Worm (Caenorhabditis elegans) whole organism, late embryonic: ENCODE results near the gene srlf-20.

Source experiments
- C08G9.2 ChIP-seq: sonication (generic microtip); optimal IDR thresholded peaks from 2 replicates; lab custom pipeline; 2016; ENCODE audit warnings: mild to moderate bottlenecking, missing genetic modification characterization, moderate library complexity, missing compliant biosample characterization
- K02D7.2 ChIP-seq: sonication (generic microtip); optimal IDR thresholded peaks from 2 replicates; lab custom pipeline; 2017; ENCODE audit warnings: mild to moderate bottlenecking, missing genetic modification characterization, missing compliant biosample characterization
- ama-1 ChIP-seq: fragments of 150-350 bp; optimal IDR thresholded peaks from 2 replicates; lab custom pipeline; 2014
- ceh-14 ChIP-seq: sonication (generic microtip); optimal IDR thresholded peaks from 2 replicates; lab custom pipeline; 2016; ENCODE audit warnings: missing genotype, missing genetic modification characterization, missing compliant biosample characterization
- ceh-2 ChIP-seq: sonication (generic microtip); optimal IDR thresholded peaks from 2 replicates; lab custom pipeline; 2016; ENCODE audit warnings: missing genotype, missing genetic modification characterization, missing compliant biosample characterization
- ceh-31 ChIP-seq: sonication (generic microtip); optimal IDR thresholded peaks from 2 replicates; lab custom pipeline; 2016; ENCODE audit warnings: missing genetic modification characterization, missing compliant biosample characterization
- ceh-34 ChIP-seq: sonication (generic microtip); optimal IDR thresholded peaks from 2 replicates; lab custom pipeline; 2016; ENCODE audit warnings: mild to moderate bottlenecking, missing genetic modification characterization, missing compliant biosample characterization
- ceh-45 ChIP-seq: fragments of 200-800 bp; sonication (Bioruptor generic); IDR thresholded peaks from 2 replicates; pipeline ENCODE4 v1.3.6; 2022; ENCODE audit warnings: missing genetic modification reagents, missing genetic modification characterization, missing compliant biosample characterization
- che-1 ChIP-seq: sonication (generic microtip); optimal IDR thresholded peaks from 2 replicates; lab custom pipeline; 2016; ENCODE audit warnings: mild to moderate bottlenecking, missing genetic modification characterization, missing compliant biosample characterization
- dmd-4 ChIP-seq: sonication (generic microtip); optimal IDR thresholded peaks from 2 replicates; lab custom pipeline; 2016; ENCODE audit warnings: borderline replicate concordance, missing genetic modification characterization, missing compliant biosample characterization
- dve-1 ChIP-seq: sonication (generic microtip); optimal IDR thresholded peaks from 2 replicates; lab custom pipeline; 2017; ENCODE audit warnings: antibody characterized with exemption, mild to moderate bottlenecking, missing genetic modification characterization, missing compliant biosample characterization
- ets-4 ChIP-seq: sonication (generic microtip); optimal IDR thresholded peaks from 2 replicates; lab custom pipeline; 2016; ENCODE audit warnings: missing genetic modification characterization, missing compliant biosample characterization
- eyg-1 ChIP-seq: sonication (generic microtip); optimal IDR thresholded peaks from 2 replicates; lab custom pipeline; 2016; ENCODE audit warnings: missing genotype, missing genetic modification characterization, missing compliant biosample characterization
- fkh-10 ChIP-seq: fragments of 150-350 bp; optimal IDR thresholded peaks from 2 replicates; lab custom pipeline; 2014; ENCODE audit warnings: missing biosample characterization, missing genetic modification reagents, missing genetic modification characterization
- fkh-6 ChIP-seq: sonication (generic microtip); optimal IDR thresholded peaks from 2 replicates; lab custom pipeline; 2016; ENCODE audit warnings: missing genetic modification characterization, missing compliant biosample characterization
- gmeb-2 ChIP-seq: sonication (generic microtip); optimal IDR thresholded peaks from 2 replicates; lab custom pipeline; 2016; ENCODE audit warnings: missing genetic modification characterization, inconsistent platforms, missing compliant biosample characterization
- hlh-13 ChIP-seq: fragments of 200-800 bp; sonication (Bioruptor generic); optimal IDR thresholded peaks from 2 replicates; lab custom pipeline; 2018; ENCODE audit warnings: mild to moderate bottlenecking, missing genetic modification characterization, missing compliant biosample characterization
- hlh-30 ChIP-seq: sonication (generic microtip); optimal IDR thresholded peaks from 2 replicates; lab custom pipeline; 2017; ENCODE audit warnings: antibody characterized with exemption, missing genetic modification characterization, missing compliant biosample characterization; ENCODE audit not compliant: insufficient read depth
- hlh-6 ChIP-seq: sonication (generic microtip); optimal IDR thresholded peaks from 2 replicates; lab custom pipeline; 2016; ENCODE audit warnings: missing genotype, missing genetic modification characterization, missing compliant biosample characterization
- lin-11 ChIP-seq: fragments of 200-800 bp; sonication (Bioruptor generic); optimal IDR thresholded peaks from 2 replicates; lab custom pipeline; 2018; ENCODE audit warnings: mild to moderate bottlenecking, missing genetic modification characterization, missing compliant biosample characterization
- nhr-11 ChIP-seq: fragments of 150-350 bp; optimal IDR thresholded peaks from 2 replicates; lab custom pipeline; 2014; ENCODE audit warnings: missing biosample characterization, missing genetic modification characterization
- pha-4 ChIP-seq: fragments of 150-350 bp; optimal IDR thresholded peaks from 2 replicates; lab custom pipeline; 2018; ENCODE audit warnings: missing biosample characterization, missing genetic modification reagents, missing genetic modification characterization
- ref-2 ChIP-seq: sonication (generic microtip); optimal IDR thresholded peaks from 2 replicates; lab custom pipeline; 2016; ENCODE audit warnings: missing genetic modification characterization, missing compliant biosample characterization
- rnt-1 ChIP-seq: sonication (generic microtip); optimal IDR thresholded peaks from 2 replicates; lab custom pipeline; 2016; ENCODE audit warnings: missing genetic modification characterization, missing compliant biosample characterization
- sox-2 ChIP-seq: fragments of 200-800 bp; sonication (Bioruptor generic); IDR thresholded peaks from 2 replicates; pipeline ENCODE4 v1.3.6; 2022; ENCODE audit warnings: missing genetic modification reagents, missing genetic modification characterization, missing compliant biosample characterization
- syd-9 ChIP-seq: sonication (generic microtip); optimal IDR thresholded peaks from 2 replicates; lab custom pipeline; 2016; ENCODE audit warnings: mild to moderate bottlenecking, missing genetic modification characterization, moderate library complexity, missing compliant biosample characterization
- tbx-2 ChIP-seq: sonication (generic microtip); optimal IDR thresholded peaks from 2 replicates; lab custom pipeline; 2016; ENCODE audit warnings: missing genetic modification characterization, missing compliant biosample characterization
- ttx-3 ChIP-seq: sonication (generic microtip); optimal IDR thresholded peaks from 2 replicates; lab custom pipeline; 2016; ENCODE audit warnings: missing genetic modification reagents, missing genetic modification characterization, missing compliant biosample characterization
- unc-3 ChIP-seq, 2 experiments: fragments of 200-800 bp in 1 of 2; sonication (Bioruptor generic) in 1 of 2; sonication (generic microtip) in 1 of 2; conservative IDR thresholded peaks in 1 of 2; optimal IDR thresholded peaks in 1 of 2; 2 replicates each; pipeline versions ENCODE4 v1.3.6 to Lab custom; 2016 to 2022; ENCODE audit warnings: missing compliant biosample characterization in 2 of 2, missing genetic modification characterization in 2 of 2, missing genetic modification reagents in 1 of 2
- unc-86 ChIP-seq: sonication (generic microtip); optimal IDR thresholded peaks from 2 replicates; lab custom pipeline; 2016; ENCODE audit warnings: missing genetic modification characterization, missing compliant biosample characterization
- zip-5 ChIP-seq: sonication (generic microtip); optimal IDR thresholded peaks from 2 replicates; lab custom pipeline; 2016; ENCODE audit warnings: missing genetic modification characterization, missing compliant biosample characterization

Gene srlf-20

DNA sequence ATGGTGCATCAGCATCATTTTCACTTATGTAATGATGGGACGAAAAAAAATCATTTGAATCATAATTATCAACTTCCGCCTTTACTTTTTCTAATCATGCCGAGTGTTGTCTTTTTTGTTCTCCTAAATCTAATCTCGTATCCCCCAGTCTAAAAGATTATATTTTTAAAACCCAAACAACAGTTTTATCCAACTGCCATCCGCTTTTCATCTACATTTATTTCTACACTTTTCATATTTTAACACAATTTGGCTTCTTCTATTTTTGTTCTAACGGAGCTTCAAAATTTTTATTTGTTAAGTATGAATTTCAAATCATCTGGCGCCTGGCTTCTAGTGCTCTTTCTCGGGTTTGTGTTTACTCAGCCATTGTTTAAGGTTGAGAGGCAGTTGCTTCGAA lies 41.6 kb upstream of the srlf-20 start, which contains the start of gene K09C6.3:
TSS of gene K09C6.3 (plus strand) at position 301 of the 400 bp plus-strand sequence.
- TF ChIP-seq gmeb-2 (tag; lab: Kevin White, UChicago) (no peak), tbx-2 (tag; lab: Kevin White, UChicago) (no peak), fkh-10 (GFP tag; lab: Kevin White, UChicago) (no peak), sox-2 (GFP tag; lab: Robert Waterston, UW) (no peak), fkh-6 (no peak), ceh-31 (no peak)

DNA sequence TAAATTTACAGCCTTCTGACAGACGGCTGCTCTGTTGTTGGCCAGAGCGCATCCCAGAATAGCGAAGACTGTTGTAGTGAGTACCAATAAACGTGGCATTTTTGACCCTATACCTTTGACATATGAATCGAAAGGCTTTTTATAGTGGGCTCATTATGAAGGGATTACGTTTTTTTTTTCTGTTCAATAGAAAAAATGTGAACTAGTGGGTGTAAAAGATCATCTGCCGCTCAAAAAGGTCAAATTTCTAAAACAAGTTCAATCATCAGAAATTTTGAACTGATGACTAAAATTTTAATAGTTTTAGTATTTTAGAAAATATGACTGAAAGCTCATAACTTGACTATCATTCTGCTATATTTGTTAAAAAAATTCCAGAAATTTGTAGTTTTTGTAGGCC lies 38.8 kb upstream of the srlf-20 start, which contains the start of gene K09C6.9:
TSS of gene K09C6.9 (minus strand) at position 101 of the 400 bp plus-strand sequence.
- no peak for TF ChIP-seq hlh-6
- TF ChIP-seq hlh-30 (tag; lab: Kevin White, UChicago): no peak

DNA sequence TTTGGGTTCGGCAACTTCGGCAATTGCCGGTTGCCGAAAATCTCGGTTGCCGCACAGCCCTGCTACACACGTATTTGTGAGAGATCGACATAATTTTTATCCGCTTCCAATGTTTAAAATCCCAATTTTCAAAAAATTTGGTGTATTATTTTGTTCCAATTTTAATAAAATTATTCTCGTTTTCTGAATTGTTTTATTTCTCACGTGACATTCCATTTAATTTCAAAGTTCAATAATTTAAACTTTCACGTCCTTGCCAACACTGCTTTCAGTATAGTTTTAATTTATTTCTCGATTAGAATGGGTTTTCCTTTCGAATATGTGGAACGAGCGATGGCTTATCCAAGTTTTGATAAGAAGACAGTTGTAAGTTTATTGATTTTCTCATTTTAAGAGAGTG lies 37.2 kb upstream of the srlf-20 start, which contains the start of gene K09C6.2:
TSS of gene K09C6.2 (plus strand) at position 301 of the 400 bp plus-strand sequence.
- TF ChIP-seq ceh-14 (tag; lab: Kevin White, UChicago): no peak
- TF ChIP-seq ttx-3: no peak
- no peak for TF ChIP-seq ama-1 (lab: Kevin White, UChicago)
- no peak for TF ChIP-seq ceh-45 (GFP tag; lab: Robert Waterston, UW)
- TF ChIP-seq eyg-1 (tag; lab: Kevin White, UChicago): no peak
- TF ChIP-seq C08G9.2 (tag; lab: Kevin White, UChicago): no peak
- no peak for TF ChIP-seq sox-2 (GFP tag; lab: Robert Waterston, UW)
- TF ChIP-seq ceh-31: no peak
- TF ChIP-seq fkh-10 (GFP tag; lab: Kevin White, UChicago): no peak
- TF ChIP-seq pha-4 (tag; lab: Kevin White, UChicago): no peak
- TF ChIP-seq che-1 (tag; lab: Kevin White, UChicago): no peak
- TF ChIP-seq ceh-34 (tag; lab: Kevin White, UChicago): no peak
- no peak for TF ChIP-seq lin-11 (tag; lab: Kevin White, UChicago)
- no peak for TF ChIP-seq unc-3 (GFP tag; conservative IDR thresholded peaks at IDR 0.05; lab: Robert Waterston, UW)
- no peak for TF ChIP-seq unc-3 (tag; optimal IDR thresholded peaks at IDR 0.05; lab: Kevin White, UChicago)
- TF ChIP-seq fkh-6: no peak
- TF ChIP-seq syd-9 (tag; lab: Kevin White, UChicago): no peak
- no peak for TF ChIP-seq nhr-11 (tag; lab: Kevin White, UChicago)
- no peak for TF ChIP-seq dmd-4 (tag; lab: Kevin White, UChicago)
- no peak for TF ChIP-seq unc-86 (tag; lab: Kevin White, UChicago)
- TF ChIP-seq ref-2: no peak

DNA sequence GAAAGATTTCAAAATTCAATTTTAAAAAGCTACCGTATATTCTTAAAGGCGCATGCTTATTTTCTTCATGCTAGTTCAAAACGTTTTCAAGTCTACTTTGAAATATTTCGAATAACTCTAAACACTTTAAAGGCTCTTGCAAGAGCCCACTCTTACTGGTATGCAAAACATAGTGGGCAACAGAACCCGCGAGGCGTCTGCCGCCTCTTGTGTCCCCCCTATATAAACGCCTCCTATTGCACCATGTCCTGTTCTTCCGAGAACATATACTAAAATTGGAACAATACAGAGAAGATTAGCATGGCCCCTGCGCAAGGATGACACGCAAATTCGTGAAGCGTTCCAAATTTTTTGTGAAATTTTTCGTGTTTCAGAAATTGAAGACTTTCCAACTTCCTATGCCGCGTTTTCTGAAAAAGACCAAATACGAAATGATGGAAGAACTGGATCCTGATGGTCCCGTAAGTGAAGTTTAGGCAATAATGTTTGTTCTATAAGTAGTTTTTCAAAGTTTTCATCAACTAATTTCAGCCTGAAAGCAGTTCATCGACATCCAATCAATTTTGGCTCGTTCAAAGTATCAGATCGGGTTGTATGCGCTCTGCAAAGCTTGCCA lies 34.8 kb upstream of the srlf-20 start:
- TF ChIP-seq hlh-6 (no peak), sox-2 (GFP tag; lab: Robert Waterston, UW) (0 out of 2 replicates have a peak, but pooled peaks have one; percentile 36), ttx-3 (no peak)

DNA sequence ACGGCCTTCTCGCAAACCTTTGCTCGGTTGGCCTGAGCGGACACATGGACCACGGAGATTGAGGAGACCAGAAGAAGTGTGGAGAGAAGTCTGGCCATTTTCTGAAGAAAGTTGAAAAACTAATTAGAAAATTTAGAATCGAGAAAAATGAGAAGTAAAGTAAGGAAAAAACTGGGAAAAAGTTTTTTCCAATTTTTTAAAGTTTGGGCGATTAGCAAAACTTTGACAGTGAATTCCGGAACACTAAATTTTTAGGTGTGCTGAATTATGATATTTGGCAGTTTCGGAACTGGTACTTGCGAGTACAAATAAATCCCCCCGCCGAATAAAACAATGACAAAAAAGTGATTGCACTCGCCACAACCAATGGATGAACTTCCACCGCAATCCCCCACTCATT lies 27.0 kb upstream of the srlf-20 start, which contains the start of gene T02B11.3:
TSS of gene T02B11.3 (minus strand) at position 101 of the 400 bp plus-strand sequence.
- TF ChIP-seq C08G9.2 (tag; lab: Kevin White, UChicago): no peak
- no peak for TF ChIP-seq unc-86 (tag; lab: Kevin White, UChicago)
- no peak for TF ChIP-seq rnt-1 (tag; lab: Kevin White, UChicago)
- TF ChIP-seq hlh-13 (GFP tag; lab: Kevin White, UChicago): no peak
- TF ChIP-seq fkh-10 (GFP tag; lab: Kevin White, UChicago): no peak
- TF ChIP-seq ceh-31: no peak
- TF ChIP-seq zip-5: no peak
- TF ChIP-seq K02D7.2 (tag; lab: Kevin White, UChicago): no peak
- no peak for TF ChIP-seq ceh-45 (GFP tag; lab: Robert Waterston, UW)
- TF ChIP-seq ets-4 (tag; lab: Kevin White, UChicago): no peak
- TF ChIP-seq, all 69 proteins: peak for 0

DNA sequence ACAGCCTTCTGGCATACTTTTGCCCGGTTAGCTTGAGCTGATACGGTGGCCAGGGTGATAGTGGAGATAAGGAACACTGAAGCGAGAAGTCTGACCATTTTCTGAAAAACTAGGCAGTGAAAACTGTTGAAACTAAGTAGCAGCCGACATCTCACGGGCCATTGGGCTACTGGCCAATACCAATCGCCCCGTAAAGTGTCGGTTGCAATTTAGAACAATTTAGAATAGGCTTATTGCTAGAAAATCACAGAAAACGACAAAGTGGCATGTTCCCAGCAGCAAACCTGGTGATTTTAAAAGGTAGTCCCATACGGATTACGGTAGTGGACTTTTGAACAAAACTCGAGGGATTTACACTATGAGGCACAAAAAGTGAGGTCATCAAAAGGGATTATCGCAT lies 22.7 kb upstream of the srlf-20 start, which contains the start of gene T02B11.4:
TSS of gene T02B11.4 (minus strand) at position 101 of the 400 bp plus-strand sequence.
- TF ChIP-seq zip-5 (no peak), ceh-2 (tag; lab: Kevin White, UChicago) (no peak), dve-1 (tag; lab: Kevin White, UChicago) (no peak), sox-2 (GFP tag; lab: Robert Waterston, UW) (no peak)
